Fruit fly (Drosophila melanogaster) whole organism, embryonic: Measurements from ENCODE around the gene CG5938.

Experiments used
- ATbp ChIP-seq: fragments of 200-800 bp; sonication (Bioruptor generic); optimal IDR thresholded peaks from 2 replicates; lab custom pipeline; 2017; ENCODE audit warnings: missing biosample characterization, mild to moderate bottlenecking, missing genetic modification characterization, missing genetic modification reagents
- Ada2b ChIP-seq: fragments of 200-800 bp; sonication (Bioruptor generic); IDR thresholded peaks from 2 replicates; pipeline ENCODE4 v1.3.6; 2022; ENCODE audit warnings: missing biosample characterization, missing genetic modification characterization
- Bgb ChIP-seq: fragments of 200-800 bp; sonication (Bioruptor generic); IDR thresholded peaks from 2 replicates; pipeline ENCODE4 v1.3.6; 2022; ENCODE audit warnings: missing biosample characterization, missing genetic modification characterization; ENCODE audit not compliant: partially characterized antibody
- CG10267 ChIP-seq: fragments of 200-800 bp; sonication (Bioruptor generic); optimal IDR thresholded peaks from 2 replicates; lab custom pipeline; 2018; ENCODE audit warnings: missing biosample characterization, mild to moderate bottlenecking, missing genetic modification characterization, moderate library complexity
- CG10321 ChIP-seq: fragments of 200-800 bp; sonication (Bioruptor generic); IDR thresholded peaks from 2 replicates; pipeline ENCODE4 v1.3.6; 2022; ENCODE audit warnings: missing biosample characterization, missing genetic modification characterization
- CG10431 ChIP-seq: fragments of 200-800 bp; sonication (Bioruptor generic); optimal IDR thresholded peaks from 3 replicates; lab custom pipeline; 2018; ENCODE audit warnings: missing biosample characterization, mild to moderate bottlenecking, missing genetic modification characterization
- CG11696 ChIP-seq: fragments of 200-800 bp; sonication (Bioruptor generic); IDR thresholded peaks from 2 replicates; pipeline ENCODE4 v1.3.6; 2022; ENCODE audit warnings: missing biosample characterization, missing genetic modification characterization
- CG12391 ChIP-seq: fragments of 200-800 bp; sonication (Bioruptor generic); optimal IDR thresholded peaks from 3 replicates; lab custom pipeline; 2018; ENCODE audit warnings: missing biosample characterization, mild to moderate bottlenecking, missing genetic modification characterization, moderate library complexity
- CG12659 ChIP-seq: fragments of 200-800 bp; sonication (Bioruptor generic); optimal IDR thresholded peaks from 3 replicates; lab custom pipeline; 2017; ENCODE audit warnings: mild to moderate bottlenecking, missing biosample characterization, missing genetic modification reagents, missing genetic modification characterization
- CG12942 ChIP-seq: fragments of 200-800 bp; sonication (Bioruptor generic); optimal IDR thresholded peaks from 3 replicates; lab custom pipeline; 2016; ENCODE audit warnings: missing biosample characterization, missing genetic modification characterization
- CG13296 ChIP-seq: fragments of 200-800 bp; sonication (Bioruptor generic); optimal IDR thresholded peaks from 3 replicates; lab custom pipeline; 2018; ENCODE audit warnings: missing biosample characterization, mild to moderate bottlenecking, missing genetic modification characterization
- CG13775 ChIP-seq: fragments of 200-800 bp; sonication (Bioruptor generic); optimal IDR thresholded peaks from 3 replicates; lab custom pipeline; 2017; ENCODE audit warnings: missing biosample characterization, mild to moderate bottlenecking, missing genetic modification characterization
- CG14050 ChIP-seq: fragments of 200-800 bp; sonication (Bioruptor generic); IDR thresholded peaks from 3 replicates; pipeline ENCODE4 v1.3.6; 2022; ENCODE audit warnings: missing biosample characterization, missing genetic modification characterization
- CG17568 ChIP-seq: fragments of 200-800 bp; sonication (Bioruptor generic); optimal IDR thresholded peaks from 2 replicates; lab custom pipeline; 2018; ENCODE audit warnings: missing biosample characterization, mild to moderate bottlenecking, missing genetic modification characterization, moderate library complexity
- CG18476 ChIP-seq: fragments of 200-800 bp; sonication (Bioruptor generic); optimal IDR thresholded peaks from 2 replicates; lab custom pipeline; 2016; ENCODE audit warnings: missing biosample characterization, mild to moderate bottlenecking, missing genetic modification characterization
- CG3163 ChIP-seq: fragments of 200-800 bp; sonication (Bioruptor generic); optimal IDR thresholded peaks from 3 replicates; lab custom pipeline; 2016; ENCODE audit warnings: missing biosample characterization, missing genetic modification characterization
- CG42726 ChIP-seq: fragments of 200-800 bp; sonication (Bioruptor generic); IDR thresholded peaks from 2 replicates; pipeline ENCODE4 v1.3.6; 2022; ENCODE audit warnings: missing biosample characterization, missing genetic modification characterization; ENCODE audit not compliant: partially characterized antibody
- CG4707 ChIP-seq: fragments of 200-800 bp; sonication (Bioruptor generic); optimal IDR thresholded peaks from 2 replicates; lab custom pipeline; 2018; ENCODE audit warnings: missing biosample characterization, mild to moderate bottlenecking, missing genetic modification characterization, moderate library complexity
- CG6765 ChIP-seq: fragments of 200-800 bp; sonication (Bioruptor generic); optimal IDR thresholded peaks from 3 replicates; lab custom pipeline; 2017; ENCODE audit warnings: missing biosample characterization, mild to moderate bottlenecking, missing genetic modification characterization
- CG6813 ChIP-seq: fragments of 200-800 bp; sonication (Bioruptor generic); optimal IDR thresholded peaks from 2 replicates; lab custom pipeline; 2017; ENCODE audit warnings: missing biosample characterization, missing genetic modification characterization, mild to moderate bottlenecking, moderate library complexity, missing genetic modification reagents
- CG6854 ChIP-seq: fragments of 200-800 bp; sonication (Bioruptor generic); optimal IDR thresholded peaks from 3 replicates; lab custom pipeline; 2017; ENCODE audit warnings: missing biosample characterization, mild to moderate bottlenecking, missing genetic modification characterization
- CrebB ChIP-seq: fragments of 200-800 bp; sonication (Bioruptor generic); optimal IDR thresholded peaks from 3 replicates; lab custom pipeline; 2018; ENCODE audit warnings: missing biosample characterization, mild to moderate bottlenecking, missing genetic modification characterization
- Dfd ChIP-seq, 2 experiments: fragments of >200 bp; optimal IDR thresholded peaks; 2 replicates each; lab custom pipeline; 2017; ENCODE audit warnings: missing biosample characterization in 2 of 2, missing genetic modification characterization in 2 of 2
- Dip3 ChIP-seq: fragments of 200-800 bp; sonication (Bioruptor generic); optimal IDR thresholded peaks from 3 replicates; lab custom pipeline; 2016; ENCODE audit warnings: missing biosample characterization, missing genetic modification characterization
- Dref ChIP-seq: fragments of 200-800 bp; sonication (Bioruptor generic); IDR thresholded peaks from 2 replicates; pipeline ENCODE4 v1.3.6; 2022; ENCODE audit warnings: missing biosample characterization, missing genetic modification characterization
- Elba2 ChIP-seq: fragments of 200-800 bp; sonication (Bioruptor generic); optimal IDR thresholded peaks from 3 replicates; lab custom pipeline; 2016; ENCODE audit warnings: missing biosample characterization, missing genetic modification characterization
- Hand ChIP-seq: fragments of 200-800 bp; sonication (Bioruptor generic); optimal IDR thresholded peaks from 2 replicates; lab custom pipeline; 2017; ENCODE audit warnings: mild to moderate bottlenecking, missing biosample characterization, missing genetic modification reagents, missing genetic modification characterization
- HmgZ ChIP-seq: fragments of 200-800 bp; sonication (Bioruptor generic); optimal IDR thresholded peaks from 2 replicates; lab custom pipeline; 2018; ENCODE audit warnings: missing biosample characterization, mild to moderate bottlenecking, missing genetic modification characterization
- Lhr ChIP-seq: fragments of 200-800 bp; sonication (Bioruptor generic); optimal IDR thresholded peaks from 3 replicates; lab custom pipeline; 2017; ENCODE audit warnings: mild to moderate bottlenecking, missing biosample characterization, missing genetic modification reagents, missing genetic modification characterization
- MBD-R2 ChIP-seq: fragments of 200-800 bp; sonication (Bioruptor generic); IDR thresholded peaks from 2 replicates; pipeline ENCODE4 v1.3.6; 2022; ENCODE audit warnings: missing biosample characterization, missing genetic modification characterization
- MESR4 ChIP-seq: fragments of 200-800 bp; sonication (Bioruptor generic); optimal IDR thresholded peaks from 2 replicates; lab custom pipeline; 2018; ENCODE audit warnings: missing biosample characterization, mild to moderate bottlenecking, missing genetic modification characterization, moderate library complexity
- Mad ChIP-seq: fragments of 200-800 bp; sonication (Bioruptor generic); optimal IDR thresholded peaks from 2 replicates; lab custom pipeline; 2016; ENCODE audit warnings: missing biosample characterization, missing genetic modification characterization
- NC2α ChIP-seq: fragments of 200-800 bp; sonication (Bioruptor generic); optimal IDR thresholded peaks from 2 replicates; lab custom pipeline; 2016; ENCODE audit warnings: missing biosample characterization, missing genetic modification characterization
- Ravus ChIP-seq: fragments of 200-800 bp; sonication (Bioruptor generic); IDR thresholded peaks from 2 replicates; pipeline ENCODE4 v1.3.6; 2022; ENCODE audit warnings: missing biosample characterization, missing genetic modification characterization
- Taf1 ChIP-seq: fragments of 200-800 bp; sonication (Bioruptor generic); IDR thresholded peaks from 2 replicates; pipeline ENCODE4 v1.3.6; 2022; ENCODE audit warnings: missing biosample characterization, missing genetic modification characterization
- Trl ChIP-seq, 3 experiments: fragments of >200 bp in 2 of 3; fragments of 200-800 bp in 1 of 3; sonication (Bioruptor generic) in 1 of 3; optimal IDR thresholded peaks; 2 replicates in 1 of 3; 3 replicates in 2 of 3; lab custom pipeline; 2016 to 2017; ENCODE audit warnings: missing biosample characterization in 1 of 3, missing genetic modification characterization in 1 of 3
- YL-1 ChIP-seq: fragments of 200-800 bp; sonication (Bioruptor generic); optimal IDR thresholded peaks from 3 replicates; lab custom pipeline; 2017; ENCODE audit warnings: missing biosample characterization, mild to moderate bottlenecking, missing genetic modification characterization
- ara ChIP-seq: fragments of 200-800 bp; sonication (Bioruptor generic); IDR thresholded peaks from 2 replicates; pipeline ENCODE4 v1.3.6; 2022; ENCODE audit warnings: missing biosample characterization, missing genetic modification characterization
- bowl ChIP-seq: fragments of 200-800 bp; sonication (Bioruptor generic); IDR thresholded peaks from 2 replicates; pipeline ENCODE4 v1.3.6; 2022; ENCODE audit warnings: missing biosample characterization, missing genetic modification characterization
- cato ChIP-seq: fragments of 200-800 bp; sonication (Bioruptor generic); optimal IDR thresholded peaks from 2 replicates; lab custom pipeline; 2016; ENCODE audit warnings: missing biosample characterization, missing genetic modification characterization, borderline replicate concordance
- fd64A ChIP-seq: fragments of 200-800 bp; sonication (Bioruptor generic); optimal IDR thresholded peaks from 3 replicates; lab custom pipeline; 2018; ENCODE audit warnings: missing biosample characterization, mild to moderate bottlenecking, missing genetic modification characterization
- h ChIP-seq: fragments of >200 bp; optimal IDR thresholded peaks from 2 replicates; lab custom pipeline; 2017
- knrl ChIP-seq: fragments of 200-800 bp; sonication (Bioruptor generic); IDR thresholded peaks from 3 replicates; pipeline ENCODE4 v1.3.6; 2022; ENCODE audit warnings: missing biosample characterization, missing genetic modification characterization; ENCODE audit not compliant: partially characterized antibody
- maf-S ChIP-seq: fragments of 200-800 bp; sonication (Bioruptor generic); optimal IDR thresholded peaks from 2 replicates; lab custom pipeline; 2016; ENCODE audit warnings: missing biosample characterization, missing genetic modification characterization
- pum ChIP-seq: fragments of 200-800 bp; sonication (Bioruptor generic); optimal IDR thresholded peaks from 2 replicates; lab custom pipeline; 2016; ENCODE audit warnings: missing biosample characterization, missing genetic modification characterization
- sc ChIP-seq, 3 experiments: fragments of >200 bp in 2 of 3; fragments of 200-800 bp in 1 of 3; sonication (Bioruptor generic) in 1 of 3; optimal IDR thresholded peaks; 2 replicates in 2 of 3; 3 replicates in 1 of 3; lab custom pipeline; 2017; ENCODE audit warnings: mild to moderate bottlenecking in 1 of 3, missing biosample characterization in 1 of 3, missing genetic modification characterization in 1 of 3, missing genetic modification reagents in 1 of 3
- seq ChIP-seq: fragments of 200-800 bp; sonication (Bioruptor generic); IDR thresholded peaks from 2 replicates; pipeline ENCODE4 v1.3.6; 2022; ENCODE audit warnings: missing biosample characterization, missing genetic modification characterization
- sob ChIP-seq: fragments of 200-800 bp; sonication (Bioruptor generic); IDR thresholded peaks from 2 replicates; pipeline ENCODE4 v1.3.6; 2022; ENCODE audit warnings: missing biosample characterization, missing genetic modification characterization

The CG5938 gene

dm6 chr3R:27263434-27264215 is 11.0 kb upstream of the CG5938 start, which contains the start of gene woc (continued):
- TF ChIP-seq NC2α (GFP tag; lab: Kevin White, UChicago) (peak; percentile 55), CG13296 (GFP tag; lab: Kevin White, UChicago) (no peak), Bgb (GFP tag; lab: Robert Waterston, UW) (peak; percentile 91), MBD-R2 (GFP tag; lab: Robert Waterston, UW) (peak; percentile 83), Dfd (GFP tag; optimal IDR thresholded peaks at IDR 0.05; lab: Kevin White, UChicago) (no peak), cato (no peak), CG12659 (GFP tag; lab: Kevin White, UChicago) (peak; percentile 78), Ada2b (GFP tag; lab: Robert Waterston, UW) (peak; percentile 40; the same call in 1 of the 2 replicates), Dref (peak; percentile 95), CG6813 (GFP tag; lab: Kevin White, UChicago) (peak; percentile 40), CG10321 (GFP tag; lab: Robert Waterston, UW) (no peak), Lhr (GFP tag; lab: Kevin White, UChicago) (no peak), ara (GFP tag; lab: Robert Waterston, UW) (no peak), ATbp (no peak), CG3163 (GFP tag; lab: Kevin White, UChicago) (peak; percentile 33), Ravus (peak; percentile 4; the same call in 1 of the 2 replicates), CG6854 (GFP tag; lab: Kevin White, UChicago) (no peak), MESR4 (GFP tag; lab: Kevin White, UChicago) (peak; percentile 55), CG4707 (GFP tag; lab: Kevin White, UChicago) (no peak), fd64A (GFP tag; lab: Kevin White, UChicago) (no peak), CG6765 (peak; percentile 37), pum (GFP tag; lab: Kevin White, UChicago) (peak; percentile 39), seq (peak; percentile 54; the same call in 1 of the 2 replicates), CG12391 (peak; percentile 39), Hand (no peak), CG12942 (no peak), Taf1 (peak; percentile 18; the same call in 1 of the 2 replicates), CG11696 (GFP tag; lab: Robert Waterston, UW) (peak; percentile 26; the same call in 1 of the 2 replicates), CG42726 (GFP tag; lab: Robert Waterston, UW) (peak; percentile 74; the same call in 1 of the 2 replicates), CG13775 (GFP tag; lab: Kevin White, UChicago) (peak; percentile 65), HmgZ (tag; lab: Kevin White, UChicago) (peak; percentile 49), maf-S (GFP tag; lab: Kevin White, UChicago) (peak; percentile 72), knrl (GFP tag; lab: Robert Waterston, UW) (peak; percentile 67; the same call in 2 of the 3 replicates), h (lab: Kevin White, UChicago) (peak; percentile 35), CG17568 (GFP tag; lab: Kevin White, UChicago) (no peak), CG10267 (tag; lab: Kevin White, UChicago) (peak; percentile 23), sob (GFP tag; lab: Robert Waterston, UW) (peak; percentile 19; the same call in 1 of the 2 replicates), CG10431 (GFP tag; lab: Kevin White, UChicago) (no peak), CG14050 (GFP tag; lab: Robert Waterston, UW) (peak; percentile 27; the same call in 1 of the 3 replicates), CG18476 (no peak), Dip3 (GFP tag; lab: Kevin White, UChicago) (peak; percentile 28), CrebB (no peak), Trl (optimal IDR thresholded peaks at IDR 0.05; lab: Kevin White, UChicago) (no peak), Trl (GFP tag; optimal IDR thresholded peaks at IDR 0.05; lab: Kevin White, UChicago) (peak; percentile 23), bowl (no peak), YL-1 (peak; percentile 68), Elba2 (peak; percentile 98), Mad (GFP tag; lab: Kevin White, UChicago) (no peak), sc (optimal IDR thresholded peaks at IDR 0.05; lab: Kevin White, UChicago) (no peak), sc (GFP tag; optimal IDR thresholded peaks at IDR 0.05; lab: Kevin White, UChicago) (no peak)
